Fruit fly (Drosophila melanogaster): Measurements from ENCODE around the gene Cyt-c-d.

DNA sequence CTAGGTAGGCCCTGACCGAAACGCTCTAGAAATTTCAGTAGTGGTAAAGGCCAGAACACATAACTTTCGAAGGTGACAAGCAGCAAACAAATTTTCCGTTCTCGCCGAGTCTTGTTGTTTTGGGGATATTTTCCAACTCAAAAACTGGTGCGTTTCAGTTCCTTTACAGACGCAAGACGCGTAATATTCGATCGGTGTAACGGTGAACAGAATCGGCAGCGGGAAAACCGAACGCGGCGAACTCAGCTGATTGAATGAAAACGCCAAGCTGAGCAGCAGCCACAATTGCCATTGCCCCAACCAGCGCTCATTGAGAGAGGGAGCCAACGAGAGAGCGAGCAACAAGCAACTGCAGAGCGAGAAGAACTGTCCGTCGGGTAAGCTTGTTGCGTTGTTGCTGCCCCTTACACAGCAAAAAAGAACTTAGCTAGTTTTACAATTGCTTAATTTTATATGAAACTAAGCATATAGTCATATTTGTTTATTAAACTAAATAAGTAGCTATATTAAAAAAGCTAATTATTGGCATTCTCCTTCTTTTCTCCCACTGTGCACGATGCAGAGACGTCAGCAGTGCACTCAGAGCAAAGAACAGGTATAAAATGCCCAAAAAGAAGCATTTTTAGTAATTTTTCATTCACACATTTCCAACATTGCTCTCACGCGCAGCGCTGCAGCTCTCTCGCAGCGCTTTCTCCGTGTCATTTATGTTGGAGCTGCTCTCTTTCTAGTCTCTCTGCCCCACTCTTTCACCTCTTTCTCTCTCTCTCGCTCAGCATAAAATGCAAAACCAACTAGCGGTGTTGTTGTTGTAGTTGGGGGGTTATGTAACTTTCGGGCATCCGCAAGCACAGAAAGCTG is at the start of gene Cyt-c-d, which contains the start of gene CG31808:
- TF ChIP-seq psq (optimal IDR thresholded peaks at IDR 0.05): no peak
- no peak for TF ChIP-seq Sin3A (optimal IDR thresholded peaks at IDR 0.05)
- no peak for TF ChIP-seq h (optimal IDR thresholded peaks at IDR 0.05)
- no peak for TF ChIP-seq ttk (optimal IDR thresholded peaks at IDR 0.05)
- TF ChIP-seq insv (optimal IDR thresholded peaks at IDR 0.05): no peak
- TF ChIP-seq Myc (optimal IDR thresholded peaks at IDR 0.05): no peak
